4 fruit fly cellular contexts compared by ENCODE assay signal in genomic region chr3L:20950136-20950499, dm6.
TF ChIP-seq lines count a peak whose summit lies in the region.

No protein-coding gene starts in this region.

TF ChIP-seq in whole organism, adult, 20 proteins besides CTCF, POLR2A, EP300 and RAD21 (continued from another document):
- TF ChIP-seq CG5204 (GFP tag; optimal IDR thresholded peaks at IDR 0.05; lab: Kevin White, UChicago) (peak; percentile 59), CG12768 (GFP tag; optimal IDR thresholded peaks at IDR 0.05; lab: Kevin White, UChicago) (peak; percentile 36)

TF ChIP-seq in whole organism, embryonic, 481 proteins besides CTCF, POLR2A, EP300 and RAD21 (continued from another document and continues in another):
- TF ChIP-seq zf30C (GFP tag; optimal IDR thresholded peaks at IDR 0.05; lab: Kevin White, UChicago) = peak; percentile 74
- peak in 1 of 2 experiments; percentile 50 for TF ChIP-seq Eip74EF (GFP tag; optimal IDR thresholded peaks at IDR 0.05; lab: Kevin White, UChicago)
- TF ChIP-seq CG7271 (tag; optimal IDR thresholded peaks at IDR 0.05; lab: Kevin White, UChicago) = no peak
- no peak for TF ChIP-seq BEAF-32 (GFP tag; optimal IDR thresholded peaks at IDR 0.05; lab: Kevin White, UChicago)
- TF ChIP-seq CG10462 (GFP tag; optimal IDR thresholded peaks at IDR 0.05; lab: Kevin White, UChicago) = peak; percentile 28
- TF ChIP-seq wdn (GFP tag; IDR thresholded peaks at IDR 0.05; lab: Robert Waterston, UW) = no peak
- no peak for TF ChIP-seq cas (GFP tag; IDR thresholded peaks at IDR 0.05; lab: Robert Waterston, UW)
- TF ChIP-seq PHDP (tag; optimal IDR thresholded peaks at IDR 0.05; lab: Kevin White, UChicago) = peak; percentile 68
- no peak for TF ChIP-seq Atf3 (GFP tag; optimal IDR thresholded peaks at IDR 0.05; lab: Kevin White, UChicago)
- no peak for TF ChIP-seq sc (optimal IDR thresholded peaks at IDR 0.05; lab: Kevin White, UChicago)
- TF ChIP-seq sc (GFP tag; optimal IDR thresholded peaks at IDR 0.05; lab: Kevin White, UChicago) = peak; percentile 66
- peak; percentile 90 for TF ChIP-seq CG18262 (tag; optimal IDR thresholded peaks at IDR 0.05; lab: Kevin White, UChicago)
- no peak for TF ChIP-seq CG1647 (GFP tag; optimal IDR thresholded peaks at IDR 0.05; lab: Kevin White, UChicago)
- TF ChIP-seq CG12769 (tag; optimal IDR thresholded peaks at IDR 0.05; lab: Kevin White, UChicago) = no peak
- TF ChIP-seq gsb-n (tag; optimal IDR thresholded peaks at IDR 0.05; lab: Kevin White, UChicago) = peak; percentile 80
- no peak; the same call in 1 of the 2 replicates for TF ChIP-seq CG32767 (GFP tag; IDR thresholded peaks at IDR 0.05; lab: Robert Waterston, UW)
- TF ChIP-seq CG14860 (GFP tag; IDR thresholded peaks at IDR 0.05; lab: Robert Waterston, UW; ENCODE audit: partially characterized antibody) = no peak
- no peak for TF ChIP-seq en (GFP tag; optimal IDR thresholded peaks at IDR 0.05; lab: Kevin White, UChicago)
- TF ChIP-seq CG4282 (GFP tag; optimal IDR thresholded peaks at IDR 0.05; lab: Kevin White, UChicago) = no peak
- no peak for TF ChIP-seq insv (GFP tag; optimal IDR thresholded peaks at IDR 0.05; lab: Kevin White, UChicago)
- no peak for TF ChIP-seq Kr (GFP tag; optimal IDR thresholded peaks at IDR 0.05; lab: Kevin White, UChicago)
- TF ChIP-seq CG6765 (GFP tag; optimal IDR thresholded peaks at IDR 0.05; lab: Kevin White, UChicago) = no peak
- TF ChIP-seq H2.0 (GFP tag; IDR thresholded peaks at IDR 0.05; lab: Robert Waterston, UW) = no peak
- TF ChIP-seq luna (GFP tag; optimal IDR thresholded peaks at IDR 0.05; lab: Kevin White, UChicago) = no peak
- peak; percentile 56; the same call in 1 of the 2 replicates for TF ChIP-seq Ptx1 (GFP tag; IDR thresholded peaks at IDR 0.05; lab: Robert Waterston, UW)
- TF ChIP-seq Dip2 (GFP tag; IDR thresholded peaks at IDR 0.05; lab: Robert Waterston, UW) = no peak
- peak; percentile 81 for TF ChIP-seq CG11504 (tag; optimal IDR thresholded peaks at IDR 0.05; lab: Kevin White, UChicago)
- no peak for TF ChIP-seq knrl (GFP tag; IDR thresholded peaks at IDR 0.05; lab: Robert Waterston, UW; ENCODE audit: partially characterized antibody)
- TF ChIP-seq corto (GFP tag; optimal IDR thresholded peaks at IDR 0.05; lab: Kevin White, UChicago) = peak; percentile 81
- TF ChIP-seq NC2α (GFP tag; optimal IDR thresholded peaks at IDR 0.05; lab: Kevin White, UChicago) = no peak
- TF ChIP-seq nom (GFP tag; optimal IDR thresholded peaks at IDR 0.05; lab: Kevin White, UChicago) = peak; percentile 79
- TF ChIP-seq pan (optimal IDR thresholded peaks at IDR 0.05; lab: Kevin White, UChicago) = no peak
- TF ChIP-seq pan (GFP tag; optimal IDR thresholded peaks at IDR 0.05 in 1 of 2, IDR thresholded peaks at IDR 0.05 in 1 of 2) = peak in 1 of 2 experiments; percentile 55
- TF ChIP-seq Dad (GFP tag; optimal IDR thresholded peaks at IDR 0.05; lab: Kevin White, UChicago) = no peak
- no peak for TF ChIP-seq z (GFP tag; IDR thresholded peaks at IDR 0.05; lab: Robert Waterston, UW)
- no peak for TF ChIP-seq crol (GFP tag; IDR thresholded peaks at IDR 0.05; lab: Robert Waterston, UW)
- TF ChIP-seq unpg (GFP tag; optimal IDR thresholded peaks at IDR 0.05; lab: Kevin White, UChicago) = peak; percentile 72
- TF ChIP-seq CG13894 (tag; optimal IDR thresholded peaks at IDR 0.05; lab: Kevin White, UChicago) = no peak
- TF ChIP-seq pb (GFP tag; optimal IDR thresholded peaks at IDR 0.05; lab: Kevin White, UChicago) = peak; percentile 3
- no peak for TF ChIP-seq Scr (GFP tag; IDR thresholded peaks at IDR 0.05; lab: Robert Waterston, UW; ENCODE audit: partially characterized antibody)
- TF ChIP-seq CG4730 (GFP tag; IDR thresholded peaks at IDR 0.05; lab: Robert Waterston, UW) = no peak
- peak; percentile 74 for TF ChIP-seq CG12391 (tag; optimal IDR thresholded peaks at IDR 0.05; lab: Kevin White, UChicago)
- no peak for TF ChIP-seq Oaz (GFP tag; IDR thresholded peaks at IDR 0.05; lab: Robert Waterston, UW)
- no peak for TF ChIP-seq pfk (GFP tag; optimal IDR thresholded peaks at IDR 0.05; lab: Kevin White, UChicago)

TF ChIP-seq in whole organism, prepupa, 60 proteins besides CTCF, POLR2A, EP300 and RAD21 (continued from another document):
- TF ChIP-seq Gug (GFP tag; IDR thresholded peaks at IDR 0.05; lab: Robert Waterston, UW) (peak; percentile 89), Hr4 (GFP tag; optimal IDR thresholded peaks at IDR 0.05; lab: Kevin White, UChicago) (peak; percentile 92), Smox (GFP tag; optimal IDR thresholded peaks at IDR 0.05; lab: Kevin White, UChicago) (peak; percentile 95), dac (GFP tag; optimal IDR thresholded peaks at IDR 0.05; lab: Kevin White, UChicago) (peak; percentile 57), CG10631 (GFP tag; optimal IDR thresholded peaks at IDR 0.05; lab: Kevin White, UChicago) (peak; percentile 99), CG6163 (GFP tag; IDR thresholded peaks at IDR 0.05; lab: Robert Waterston, UW) (peak; percentile 90), vri (GFP tag; optimal IDR thresholded peaks at IDR 0.05; lab: Kevin White, UChicago) (peak; percentile 89), CG10669 (GFP tag; optimal IDR thresholded peaks at IDR 0.05; lab: Kevin White, UChicago) (peak; percentile 98), CG16779 (tag; optimal IDR thresholded peaks at IDR 0.05; lab: Kevin White, UChicago) (peak; percentile 87), svp (GFP tag; lab: Kevin White, UChicago) (peak; percentile 98), salr (GFP tag; optimal IDR thresholded peaks at IDR 0.05; lab: Kevin White, UChicago) (peak; percentile 89 to 95), pdm3 (GFP tag; optimal IDR thresholded peaks at IDR 0.05; lab: Kevin White, UChicago) (peak; percentile 97), CG1621 (tag; optimal IDR thresholded peaks at IDR 0.05; lab: Kevin White, UChicago) (peak; percentile 92), Ets21C (GFP tag; optimal IDR thresholded peaks at IDR 0.05; lab: Kevin White, UChicago) (peak; percentile 92), ss (GFP tag; optimal IDR thresholded peaks at IDR 0.05; lab: Kevin White, UChicago) (peak; percentile 93 to 96), Sox102F (GFP tag; optimal IDR thresholded peaks at IDR 0.05; lab: Kevin White, UChicago) (peak; percentile 92), CG15336 (GFP tag; IDR thresholded peaks at IDR 0.05; lab: Robert Waterston, UW) (peak; percentile 91), CG9139 (GFP tag; optimal IDR thresholded peaks at IDR 0.05; lab: Kevin White, UChicago) (peak; percentile 96), CG8119 (GFP tag; IDR thresholded peaks at IDR 0.05; lab: Robert Waterston, UW) (peak; percentile 94), Met (GFP tag; optimal IDR thresholded peaks at IDR 0.05; lab: Kevin White, UChicago) (peak; percentile 96), Lpt (GFP tag; optimal IDR thresholded peaks at IDR 0.05; lab: Kevin White, UChicago) (peak; percentile 93), CG6276 (GFP tag; optimal IDR thresholded peaks at IDR 0.05; lab: Kevin White, UChicago) (peak; percentile 83), net (GFP tag; optimal IDR thresholded peaks at IDR 0.05; lab: Kevin White, UChicago) (peak; percentile 93), Sox14 (GFP tag; optimal IDR thresholded peaks at IDR 0.05; lab: Kevin White, UChicago) (peak; percentile 97), CG6792 (GFP tag; optimal IDR thresholded peaks at IDR 0.05; lab: Kevin White, UChicago) (peak; percentile 97), Eip78C (GFP tag; lab: Kevin White, UChicago) (peak; percentile 99), CG4318 (GFP tag; optimal IDR thresholded peaks at IDR 0.05; lab: Kevin White, UChicago) (peak; percentile 90), CG3919 (GFP tag; optimal IDR thresholded peaks at IDR 0.05; lab: Kevin White, UChicago) (peak; percentile 97), fd59A (GFP tag; optimal IDR thresholded peaks at IDR 0.05; lab: Kevin White, UChicago) (peak; percentile 97), topi (GFP tag; optimal IDR thresholded peaks at IDR 0.05; lab: Kevin White, UChicago) (peak; percentile 97), esn (GFP tag; optimal IDR thresholded peaks at IDR 0.05; lab: Kevin White, UChicago) (peak; percentile 96), CG34406 (GFP tag; optimal IDR thresholded peaks at IDR 0.05; lab: Kevin White, UChicago) (peak; percentile 96), Sox15 (GFP tag; optimal IDR thresholded peaks at IDR 0.05; lab: Kevin White, UChicago) (peak; percentile 93), lz (GFP tag; optimal IDR thresholded peaks at IDR 0.05; lab: Kevin White, UChicago) (peak; percentile 96), CG11762 (GFP tag; optimal IDR thresholded peaks at IDR 0.05; lab: Kevin White, UChicago; ENCODE audit: insufficient read depth) (peak; percentile 93), acj6 (GFP tag; optimal IDR thresholded peaks at IDR 0.05; lab: Kevin White, UChicago) (peak; percentile 97), Ets96B (tag; optimal IDR thresholded peaks at IDR 0.05; lab: Kevin White, UChicago) (peak; percentile 98), CG8632 (GFP tag; optimal IDR thresholded peaks at IDR 0.05; lab: Kevin White, UChicago) (peak; percentile 97), CG7368 (GFP tag; optimal IDR thresholded peaks at IDR 0.05; lab: Kevin White, UChicago) (peak; percentile 86), CG6808 (GFP tag; optimal IDR thresholded peaks at IDR 0.05; lab: Kevin White, UChicago) (peak; percentile 95), Eip93F (GFP tag; optimal IDR thresholded peaks at IDR 0.05; lab: Kevin White, UChicago) (peak; percentile 76)
TF ChIP-seq in whole organism, prepupa: peak in this region for 58.

TF ChIP-seq in whole organism, wandering third instar larva, 38 proteins besides CTCF, POLR2A, EP300 and RAD21 (continued from another document):
- TF ChIP-seq jim (GFP tag; optimal IDR thresholded peaks at IDR 0.05; lab: Kevin White, UChicago) (no peak), brk (GFP tag; optimal IDR thresholded peaks at IDR 0.05; lab: Kevin White, UChicago) (peak; percentile 92), Mio (GFP tag; optimal IDR thresholded peaks at IDR 0.05; lab: Kevin White, UChicago) (peak; percentile 4), Myc (optimal IDR thresholded peaks at IDR 0.05; lab: Kevin White, UChicago) (no peak), CG9705 (GFP tag; optimal IDR thresholded peaks at IDR 0.05; lab: Kevin White, UChicago) (peak; percentile 85), h (GFP tag; optimal IDR thresholded peaks at IDR 0.05; lab: Kevin White, UChicago) (peak; percentile 96), CrebA (GFP tag; optimal IDR thresholded peaks at IDR 0.05; lab: Kevin White, UChicago; ENCODE audit: borderline replicate concordance) (peak; percentile 46), sv (GFP tag; optimal IDR thresholded peaks at IDR 0.05; lab: Kevin White, UChicago) (no peak), usp (GFP tag; optimal IDR thresholded peaks at IDR 0.05; lab: Kevin White, UChicago) (no peak), Dfd (GFP tag; optimal IDR thresholded peaks at IDR 0.05; lab: Kevin White, UChicago) (no peak), sage (GFP tag; optimal IDR thresholded peaks at IDR 0.05; lab: Kevin White, UChicago) (peak; percentile 80), Hr78 (GFP tag; optimal IDR thresholded peaks at IDR 0.05; lab: Kevin White, UChicago) (no peak), rgr (GFP tag; optimal IDR thresholded peaks at IDR 0.05; lab: Kevin White, UChicago) (peak; percentile 93), CG32264 (GFP tag; optimal IDR thresholded peaks at IDR 0.05; lab: Kevin White, UChicago) (peak; percentile 73), dsf (GFP tag; optimal IDR thresholded peaks at IDR 0.05; lab: Kevin White, UChicago; ENCODE audit: borderline replicate concordance) (peak; percentile 59), OdsH (GFP tag; optimal IDR thresholded peaks at IDR 0.05; lab: Kevin White, UChicago) (peak; percentile 93)
TF ChIP-seq in whole organism, wandering third instar larva: peak in this region for 24.
